Worm (Caenorhabditis elegans): ENCODE measurements around the gene C10A4.6.

The C10A4.6 gene

DNA sequence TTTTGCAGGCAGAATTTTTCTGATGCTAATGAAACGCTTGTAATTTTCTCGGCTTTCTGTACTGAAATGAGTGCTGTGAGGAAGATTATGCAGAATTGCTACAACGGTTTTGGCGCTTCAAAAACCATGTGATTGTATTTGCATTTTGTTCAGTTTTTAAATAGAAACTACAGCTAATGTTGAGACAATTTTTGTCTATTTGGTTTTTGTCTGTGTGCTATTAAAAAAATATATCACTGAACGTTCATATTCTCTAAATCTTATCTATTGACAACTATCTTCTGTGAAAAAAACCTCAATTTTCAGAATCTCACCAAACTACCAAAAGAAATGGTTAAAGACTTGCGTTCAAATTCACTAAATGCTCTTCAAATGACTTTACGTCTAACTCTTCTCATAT, at the start of gene C10A4.6:
Gene C10A4.6, plus strand, starts transcription at position 301 of the 400 bp plus-strand sequence.
- TF ChIP-seq mbf-1 (tag; optimal IDR thresholded peaks at IDR 0.05) (no peak), dmd-4 (tag; optimal IDR thresholded peaks at IDR 0.05) (no peak), ceh-82 (tag; optimal IDR thresholded peaks at IDR 0.05) (no peak), snpc-4 (tag; optimal IDR thresholded peaks at IDR 0.05) (no peak), gmeb-1 (tag; optimal IDR thresholded peaks at IDR 0.05) (no peak), nhr-11 (tag; optimal IDR thresholded peaks at IDR 0.05) (no peak), lin-39 (tag; optimal IDR thresholded peaks at IDR 0.05) (no peak), sma-9 (GFP tag; optimal IDR thresholded peaks at IDR 0.05) (no peak), sma-9 (tag; optimal IDR thresholded peaks at IDR 0.05) (no peak), lin-13 (GFP tag; optimal IDR thresholded peaks at IDR 0.05) (no peak), nhr-6 (tag; optimal IDR thresholded peaks at IDR 0.05) (no peak), elt-3 (tag; optimal IDR thresholded peaks at IDR 0.05) (no peak), nhr-23 (tag; optimal IDR thresholded peaks at IDR 0.05) (no peak), mdl-1 (tag; optimal IDR thresholded peaks at IDR 0.05) (no peak), ztf-11 (tag; optimal IDR thresholded peaks at IDR 0.05) (no peak), nhr-25 (tag; optimal IDR thresholded peaks at IDR 0.05) (no peak), unc-55 (GFP tag; optimal IDR thresholded peaks at IDR 0.05) (no peak), unc-39 (tag; optimal IDR thresholded peaks at IDR 0.05) (no peak)

DNA sequence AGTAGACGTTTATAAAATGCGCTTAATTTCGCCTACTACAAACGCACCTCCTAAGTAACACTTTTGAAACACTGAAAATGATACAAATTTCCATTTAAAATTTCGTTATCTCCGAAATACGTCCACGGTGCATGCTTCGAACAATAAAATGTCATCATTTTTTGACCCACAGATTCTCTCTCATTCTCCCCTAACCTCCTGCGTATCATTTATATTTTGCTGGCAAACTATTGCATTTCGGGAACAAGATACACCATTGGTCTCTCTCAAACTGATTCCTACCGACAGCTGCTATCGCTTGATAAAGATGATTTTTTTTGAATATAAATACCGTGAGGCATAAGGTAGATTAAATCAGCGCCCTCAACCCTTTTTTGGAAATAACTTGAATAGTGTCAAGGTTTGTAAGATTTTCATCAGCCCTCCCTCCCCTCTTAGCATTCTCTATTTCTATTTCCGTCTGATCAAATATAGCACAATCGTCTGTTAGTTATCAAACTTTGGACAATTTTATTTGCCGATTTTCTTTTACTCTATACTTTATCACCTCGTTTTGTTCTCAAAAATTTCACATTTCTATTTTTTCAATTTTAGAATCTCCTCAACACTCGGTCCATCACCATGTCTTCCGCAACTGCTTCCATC, 49.3 kb upstream of the C10A4.6 start, which contains the start of gene C07D8.6:
Gene C07D8.6, plus strand, starts transcription at position 595 of the 645 bp plus-strand sequence.
- no peak for TF ChIP-seq C34F6.9 (tag; optimal IDR thresholded peaks at IDR 0.05)
- TF ChIP-seq nhr-237 (tag; optimal IDR thresholded peaks at IDR 0.05) = no peak
- TF ChIP-seq nhr-25 (tag; optimal IDR thresholded peaks at IDR 0.05) = no peak
- no peak for TF ChIP-seq elt-3 (tag; optimal IDR thresholded peaks at IDR 0.05)
- TF ChIP-seq nhr-77 (tag; optimal IDR thresholded peaks at IDR 0.05) = no peak
- TF ChIP-seq aly-2 (tag; optimal IDR thresholded peaks at IDR 0.05) = no peak
- peak in 1 of 2 experiments; percentile 25 for TF ChIP-seq lsy-2 (tag; optimal IDR thresholded peaks at IDR 0.05)
- TF ChIP-seq crh-2 (tag; optimal IDR thresholded peaks at IDR 0.05) = peak; percentile 78
- TF ChIP-seq snpc-4 (tag; optimal IDR thresholded peaks at IDR 0.05) = no peak
- no peak for TF ChIP-seq ztf-1 (GFP tag; conservative IDR thresholded peaks at IDR 0.05)
- TF ChIP-seq blmp-1 (tag; optimal IDR thresholded peaks at IDR 0.05; ENCODE audit: insufficient read depth) = no peak
- no peak for TF ChIP-seq unc-39 (tag; optimal IDR thresholded peaks at IDR 0.05)
- peak; percentile 96 for TF ChIP-seq fos-1 (tag; optimal IDR thresholded peaks at IDR 0.05)
- peak in 1 of 2 experiments; percentile 9 for TF ChIP-seq mdl-1 (tag; optimal IDR thresholded peaks at IDR 0.05)
- TF ChIP-seq gmeb-1 (tag; optimal IDR thresholded peaks at IDR 0.05) = peak; percentile 40
- no peak for TF ChIP-seq nhr-12 (tag; optimal IDR thresholded peaks at IDR 0.05)
- peak; percentile 57 for TF ChIP-seq nhr-129 (tag; optimal IDR thresholded peaks at IDR 0.05)
- TF ChIP-seq sem-4 (tag; optimal IDR thresholded peaks at IDR 0.05) = no peak
- peak; percentile 88 for TF ChIP-seq skn-1 (tag; optimal IDR thresholded peaks at IDR 0.05)
- TF ChIP-seq nhr-11 (tag; optimal IDR thresholded peaks at IDR 0.05) = no peak
- TF ChIP-seq egl-27 (tag; optimal IDR thresholded peaks at IDR 0.05) = no peak
- TF ChIP-seq ceh-16 (tag; optimal IDR thresholded peaks at IDR 0.05) = no peak
- TF ChIP-seq sma-9 (GFP tag; optimal IDR thresholded peaks at IDR 0.05) = peak; percentile 79
- no peak for TF ChIP-seq sma-9 (tag; optimal IDR thresholded peaks at IDR 0.05)
- TF ChIP-seq Y55F3AM.14 (GFP tag; optimal IDR thresholded peaks at IDR 0.05) = no peak
- TF ChIP-seq F13H6.1 (tag; optimal IDR thresholded peaks at IDR 0.05) = peak; percentile 44
- no peak for TF ChIP-seq ztf-11 (tag; optimal IDR thresholded peaks at IDR 0.05)
- no peak for TF ChIP-seq mab-5 (tag; optimal IDR thresholded peaks at IDR 0.05)
- no peak for TF ChIP-seq lin-11 (tag; optimal IDR thresholded peaks at IDR 0.05)
- no peak for TF ChIP-seq ceh-82 (tag; optimal IDR thresholded peaks at IDR 0.05)
- TF ChIP-seq lin-13 (GFP tag; optimal IDR thresholded peaks at IDR 0.05) = no peak
- TF ChIP-seq sma-3 (GFP tag; optimal IDR thresholded peaks at IDR 0.05) = peak; percentile 37

- TF ChIP-seq F13H6.1 (tag; optimal IDR thresholded peaks at IDR 0.05) (no peak), nhr-6 (tag; optimal IDR thresholded peaks at IDR 0.05) (no peak), elt-3 (tag; optimal IDR thresholded peaks at IDR 0.05) (no peak), sma-9 (GFP tag; optimal IDR thresholded peaks at IDR 0.05) (no peak), sma-9 (tag; optimal IDR thresholded peaks at IDR 0.05) (no peak), nhr-25 (tag; optimal IDR thresholded peaks at IDR 0.05) (no peak), skn-1 (tag; optimal IDR thresholded peaks at IDR 0.05) (peak; percentile 76), crh-2 (tag; optimal IDR thresholded peaks at IDR 0.05) (peak; percentile 5), peb-1 (tag; optimal IDR thresholded peaks at IDR 0.05) (no peak), ceh-16 (tag; optimal IDR thresholded peaks at IDR 0.05) (no peak), fos-1 (tag; optimal IDR thresholded peaks at IDR 0.05) (peak; percentile 39)
Measured at ce11 chrX:7343218-7343617, 47.2 kb upstream of the C10A4.6 start.
